Fruit fly (Drosophila melanogaster): ENCODE results near the gene ND-ACP.
A peak's percentile ranks its signal among the peaks of the same experiment; 100 is the strongest.

ND-ACP gene

dm6 chr3L:1298509-1298908 lies 31.2 kb upstream of the ND-ACP start, which contains the start of gene scf (continued):
- peak in 1 of 2 experiments; percentile 34 for TF ChIP-seq Trl (optimal IDR thresholded peaks at IDR 0.05)
- peak; percentile 9 for TF ChIP-seq Trl (GFP tag; optimal IDR thresholded peaks at IDR 0.05)
- no peak for TF ChIP-seq CG14965 (GFP tag; optimal IDR thresholded peaks at IDR 0.05; ENCODE audit: borderline replicate concordance)
- no peak for TF ChIP-seq B-H2 (GFP tag; optimal IDR thresholded peaks at IDR 0.05)

- peak; percentile 66 for TF ChIP-seq Hand (GFP tag; optimal IDR thresholded peaks at IDR 0.05)
- no peak for TF ChIP-seq jumu (GFP tag; optimal IDR thresholded peaks at IDR 0.05)
- TF ChIP-seq B-H1 (GFP tag; IDR thresholded peaks at IDR 0.05), result peak; percentile 62; the same call in 1 of the 3 replicates
- peak; percentile 74 for TF ChIP-seq Hr3 (GFP tag; optimal IDR thresholded peaks at IDR 0.05)
- TF ChIP-seq CG2116 (GFP tag; optimal IDR thresholded peaks at IDR 0.05), result peak; percentile 47
- TF ChIP-seq fd102C (GFP tag; optimal IDR thresholded peaks at IDR 0.05), result peak; percentile 41
- peak; percentile 93 for TF ChIP-seq sd (tag; optimal IDR thresholded peaks at IDR 0.05)
- no peak for TF ChIP-seq vnd (GFP tag; IDR thresholded peaks at IDR 0.05; ENCODE audit: partially characterized antibody)
- TF ChIP-seq Ets97D (GFP tag; optimal IDR thresholded peaks at IDR 0.05), result peak; percentile 19
- peak; percentile 95 for TF ChIP-seq CG2712 (tag; optimal IDR thresholded peaks at IDR 0.05)
- TF ChIP-seq Nf-YA (GFP tag; IDR thresholded peaks at IDR 0.05), result no peak
- no peak for TF ChIP-seq Dad (GFP tag; optimal IDR thresholded peaks at IDR 0.05)
- peak; percentile 11 for TF ChIP-seq wek (GFP tag; optimal IDR thresholded peaks at IDR 0.05)
- peak; percentile 61; the same call in 1 of the 2 replicates for TF ChIP-seq CG8765 (GFP tag; IDR thresholded peaks at IDR 0.05)
- peak; percentile 85 for TF ChIP-seq fd96Cb (tag; optimal IDR thresholded peaks at IDR 0.05)
- TF ChIP-seq Dfd (GFP tag; optimal IDR thresholded peaks at IDR 0.05), result no peak
- TF ChIP-seq CG18764 (GFP tag; optimal IDR thresholded peaks at IDR 0.05), result peak; percentile 65
- TF ChIP-seq CG43689 (GFP tag; IDR thresholded peaks at IDR 0.05), result peak; percentile 38; the same call in 1 of the 2 replicates
- TF ChIP-seq CG32772 (GFP tag; IDR thresholded peaks at IDR 0.05), result peak; percentile 71
- TF ChIP-seq Hey (tag; optimal IDR thresholded peaks at IDR 0.05), result no peak
- TF ChIP-seq caup (GFP tag; optimal IDR thresholded peaks at IDR 0.05; ENCODE audit: severe bottlenecking), result peak; percentile 77
- TF ChIP-seq Dref (GFP tag; IDR thresholded peaks at IDR 0.05), result no peak
- no peak for TF ChIP-seq tll (GFP tag; optimal IDR thresholded peaks at IDR 0.05)
- no peak for TF ChIP-seq da (GFP tag; optimal IDR thresholded peaks at IDR 0.05)
- no peak for TF ChIP-seq CG3163 (GFP tag; optimal IDR thresholded peaks at IDR 0.05)
- TF ChIP-seq row (GFP tag; IDR thresholded peaks at IDR 0.05), result peak; percentile 92
- peak; percentile 37 for TF ChIP-seq CG10274 (GFP tag; optimal IDR thresholded peaks at IDR 0.05)
- peak; percentile 90 for TF ChIP-seq CG18599 (GFP tag; optimal IDR thresholded peaks at IDR 0.05)
- peak; percentile 59 for TF ChIP-seq CG8281 (tag; optimal IDR thresholded peaks at IDR 0.05)
- TF ChIP-seq CG12942 (GFP tag; optimal IDR thresholded peaks at IDR 0.05), result peak; percentile 76
- TF ChIP-seq CG33213 (GFP tag; optimal IDR thresholded peaks at IDR 0.05), result peak; percentile 8
- TF ChIP-seq CG4404 (GFP tag; IDR thresholded peaks at IDR 0.05), result peak; percentile 78
- TF ChIP-seq ab (GFP tag; optimal IDR thresholded peaks at IDR 0.05), result no peak
- TF ChIP-seq Xbp1 (GFP tag; optimal IDR thresholded peaks at IDR 0.05), result peak; percentile 76
- TF ChIP-seq Chrac-16 (GFP tag; optimal IDR thresholded peaks at IDR 0.05), result peak; percentile 68
- TF ChIP-seq CG6689 (GFP tag; IDR thresholded peaks at IDR 0.05), result peak; percentile 81
- TF ChIP-seq Awh (GFP tag; IDR thresholded peaks at IDR 0.05), result peak; percentile 51; the same call in 1 of the 2 replicates
- TF ChIP-seq usp (GFP tag; optimal IDR thresholded peaks at IDR 0.05), result no peak
- TF ChIP-seq CG6813 (GFP tag; optimal IDR thresholded peaks at IDR 0.05), result peak; percentile 79
- TF ChIP-seq lab (GFP tag; optimal IDR thresholded peaks at IDR 0.05), result peak; percentile 88
- no peak for TF ChIP-seq CG17568 (GFP tag; optimal IDR thresholded peaks at IDR 0.05)
- TF ChIP-seq gsb (GFP tag; IDR thresholded peaks at IDR 0.05), result no peak
- TF ChIP-seq CG6683 (GFP tag; optimal IDR thresholded peaks at IDR 0.05), result peak; percentile 32
- peak; percentile 32 for TF ChIP-seq CG31365 (tag; optimal IDR thresholded peaks at IDR 0.05)
- TF ChIP-seq tx (GFP tag; optimal IDR thresholded peaks at IDR 0.05), result no peak
Observed at dm6 chr3L:1300076-1300635, 29.6 kb upstream of the ND-ACP start.
